Fruit fly (Drosophila melanogaster) whole organism, prepupa: ENCODE data around the gene net.
A peak's percentile ranks its signal among the peaks of the same experiment; 100 is the strongest.

ENCODE experiments used
- CG10669 ChIP-seq: fragments of 200-800 bp; sonication (Bioruptor generic); optimal IDR thresholded peaks from 3 replicates; lab custom pipeline; 2018; ENCODE audit warnings: missing biosample characterization, mild to moderate bottlenecking, missing genetic modification characterization, moderate library complexity
- CG11294 ChIP-seq: fragments of 200-800 bp; sonication (Bioruptor generic); IDR thresholded peaks from 2 replicates; pipeline ENCODE4 v1.3.6; 2022; ENCODE audit warnings: missing biosample characterization, missing genetic modification characterization
- CG6163 ChIP-seq: fragments of 200-800 bp; sonication (Bioruptor generic); IDR thresholded peaks from 3 replicates; pipeline ENCODE4 v1.3.6; 2022; ENCODE audit warnings: missing biosample characterization, missing genetic modification characterization
- Ets96B ChIP-seq: fragments of 200-800 bp; optimal IDR thresholded peaks from 2 replicates; lab custom pipeline; 2019; ENCODE audit warnings: missing biosample characterization, mild to moderate bottlenecking, missing genetic modification characterization, moderate library complexity
- OdsH ChIP-seq: fragments of 200-800 bp; sonication (Bioruptor generic); optimal IDR thresholded peaks from 3 replicates; lab custom pipeline; 2016; ENCODE audit warnings: missing biosample characterization, missing genetic modification characterization
- dac ChIP-seq: fragments of 200-800 bp; sonication (Bioruptor generic); optimal IDR thresholded peaks from 2 replicates; lab custom pipeline; 2017; ENCODE audit warnings: missing biosample characterization, mild to moderate bottlenecking, missing genetic modification characterization
- dsx ChIP-seq: fragments of 200-800 bp; optimal IDR thresholded peaks from 3 replicates; lab custom pipeline; 2019; ENCODE audit warnings: missing biosample characterization, mild to moderate bottlenecking, missing genetic modification characterization, moderate library complexity; ENCODE audit not compliant: poor library complexity, severe bottlenecking
- fd59A ChIP-seq: fragments of 200-800 bp; sonication (Bioruptor generic); optimal IDR thresholded peaks from 2 replicates; lab custom pipeline; 2017; ENCODE audit warnings: missing biosample characterization, mild to moderate bottlenecking, missing genetic modification characterization, missing genetic modification reagents
- lz ChIP-seq: fragments of 200-800 bp; sonication (Bioruptor generic); optimal IDR thresholded peaks from 3 replicates; lab custom pipeline; 2016; ENCODE audit warnings: missing biosample characterization, missing genetic modification characterization
- pdm3 ChIP-seq: fragments of 200-800 bp; sonication (Bioruptor generic); optimal IDR thresholded peaks from 3 replicates; lab custom pipeline; 2016; ENCODE audit warnings: missing biosample characterization, missing genetic modification characterization

DNA sequence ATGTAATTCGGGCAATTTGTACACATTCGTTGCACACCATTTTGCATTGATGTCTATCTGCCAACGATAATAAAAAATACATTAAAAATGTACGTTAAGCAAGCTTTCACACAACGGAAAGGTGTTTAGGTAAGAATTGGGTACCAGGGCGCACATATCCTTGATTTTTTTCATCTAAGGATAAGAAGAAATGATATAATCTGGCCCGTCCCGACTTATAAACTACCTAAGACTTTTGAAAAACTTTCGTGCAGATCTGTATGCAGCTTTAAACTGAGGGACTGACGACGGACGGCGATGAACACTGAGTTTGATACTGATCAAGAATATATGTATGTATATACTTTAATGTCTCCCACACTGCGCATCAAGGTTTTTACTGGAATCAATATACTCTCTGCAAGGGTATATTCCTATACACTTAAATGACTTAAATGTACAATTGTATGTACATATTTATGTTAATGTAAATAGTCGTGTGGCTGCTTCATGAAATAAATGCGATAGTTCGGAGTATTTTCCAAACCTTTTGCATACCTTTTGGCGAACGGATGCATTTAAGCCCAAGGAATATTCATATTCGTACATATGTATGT is 21.7 kb downstream of the net start, which contains the start of gene Cda5:
- TF ChIP-seq dac (GFP tag; lab: Kevin White, UChicago) (no peak), dsx (GFP tag; lab: Kevin White, UChicago) (no peak), OdsH (GFP tag; lab: Kevin White, UChicago) (no peak), pdm3 (GFP tag; lab: Kevin White, UChicago) (peak; percentile 25), CG10669 (GFP tag; lab: Kevin White, UChicago) (no peak), CG6163 (GFP tag; lab: Robert Waterston, UW) (no peak), Ets96B (tag; lab: Kevin White, UChicago) (no peak), fd59A (GFP tag; lab: Kevin White, UChicago) (no peak), lz (GFP tag; lab: Kevin White, UChicago) (no peak), CG11294 (GFP tag; lab: Robert Waterston, UW) (no peak)
